Fruit fly (Drosophila melanogaster) whole organism, embryonic: ENCODE data around the gene mRpS31.

ENCODE experiments used
- Adf1 ChIP-seq: fragments of 200-800 bp; sonication (Bioruptor generic); IDR thresholded peaks from 2 replicates; pipeline ENCODE4 v1.3.6; 2022; ENCODE audit warnings: missing biosample characterization, missing genetic modification characterization
- Atf3 ChIP-seq: fragments of 200-800 bp; sonication (Bioruptor generic); optimal IDR thresholded peaks from 3 replicates; lab custom pipeline; 2016; ENCODE audit warnings: missing biosample characterization, missing genetic modification characterization
- CG10274 ChIP-seq: fragments of 200-800 bp; sonication (Bioruptor generic); optimal IDR thresholded peaks from 3 replicates; lab custom pipeline; 2017; ENCODE audit warnings: missing biosample characterization, mild to moderate bottlenecking, missing genetic modification characterization
- CG11093 ChIP-seq: fragments of 200-800 bp; sonication (Bioruptor generic); IDR thresholded peaks from 3 replicates; pipeline ENCODE4 v1.3.6; 2022; ENCODE audit warnings: missing biosample characterization, missing genetic modification characterization
- CG11247 ChIP-seq: fragments of 200-800 bp; sonication (Bioruptor generic); IDR thresholded peaks from 2 replicates; pipeline ENCODE4 v1.3.6; 2022; ENCODE audit warnings: missing biosample characterization, missing genetic modification characterization
- CG11456 ChIP-seq: fragments of 200-800 bp; sonication (Bioruptor generic); IDR thresholded peaks from 3 replicates; pipeline ENCODE4 v1.3.6; 2022; ENCODE audit warnings: missing biosample characterization, missing genetic modification characterization
- CG14441 ChIP-seq: fragments of 200-800 bp; sonication (Bioruptor generic); IDR thresholded peaks from 2 replicates; pipeline ENCODE4 v1.3.6; 2022; ENCODE audit warnings: missing biosample characterization, missing genetic modification characterization
- CG15269 ChIP-seq: fragments of 200-800 bp; sonication (Bioruptor generic); optimal IDR thresholded peaks from 2 replicates; lab custom pipeline; 2018; ENCODE audit warnings: missing biosample characterization, mild to moderate bottlenecking, missing genetic modification characterization, moderate library complexity
- CG2120 ChIP-seq: fragments of 200-800 bp; sonication (Bioruptor generic); optimal IDR thresholded peaks from 3 replicates; lab custom pipeline; 2016; ENCODE audit warnings: missing biosample characterization, missing genetic modification characterization
- CG2678 ChIP-seq: fragments of 200-800 bp; sonication (Bioruptor generic); optimal IDR thresholded peaks from 3 replicates; lab custom pipeline; 2019; ENCODE audit warnings: missing biosample characterization, mild to moderate bottlenecking, missing genetic modification characterization, moderate library complexity
- CG2889 ChIP-seq: fragments of 200-800 bp; sonication (Bioruptor generic); IDR thresholded peaks from 3 replicates; pipeline ENCODE4 v1.3.6; 2022; ENCODE audit warnings: missing biosample characterization, missing genetic modification characterization
- CG33213 ChIP-seq: fragments of 200-800 bp; sonication (Bioruptor generic); optimal IDR thresholded peaks from 3 replicates; lab custom pipeline; 2016; ENCODE audit warnings: missing biosample characterization, missing genetic modification characterization
- CG6813 ChIP-seq: fragments of 200-800 bp; sonication (Bioruptor generic); optimal IDR thresholded peaks from 2 replicates; lab custom pipeline; 2017; ENCODE audit warnings: missing biosample characterization, missing genetic modification characterization, mild to moderate bottlenecking, moderate library complexity, missing genetic modification reagents
- CG6854 ChIP-seq: fragments of 200-800 bp; sonication (Bioruptor generic); optimal IDR thresholded peaks from 3 replicates; lab custom pipeline; 2017; ENCODE audit warnings: missing biosample characterization, mild to moderate bottlenecking, missing genetic modification characterization
- CG7357 ChIP-seq: fragments of 200-800 bp; sonication (Bioruptor generic); IDR thresholded peaks from 3 replicates; pipeline ENCODE4 v1.3.6; 2022; ENCODE audit warnings: missing biosample characterization, missing genetic modification characterization
- CG8089 ChIP-seq: fragments of 200-800 bp; sonication (Bioruptor generic); optimal IDR thresholded peaks from 3 replicates; lab custom pipeline; 2016; ENCODE audit warnings: missing biosample characterization, missing genetic modification characterization
- CG8281 ChIP-seq: fragments of 200-800 bp; sonication (Bioruptor generic); optimal IDR thresholded peaks from 2 replicates; lab custom pipeline; 2018; ENCODE audit warnings: missing biosample characterization, mild to moderate bottlenecking, missing genetic modification characterization, moderate library complexity
- Chrac-16 ChIP-seq: fragments of 200-800 bp; sonication (Bioruptor generic); optimal IDR thresholded peaks from 3 replicates; lab custom pipeline; 2016; ENCODE audit warnings: missing biosample characterization, missing genetic modification characterization
- Drgx ChIP-seq: fragments of 200-800 bp; sonication (Bioruptor generic); IDR thresholded peaks from 2 replicates; pipeline ENCODE4 v1.3.6; 2022; ENCODE audit warnings: missing biosample characterization, missing genetic modification characterization
- Gug ChIP-seq: fragments of 200-800 bp; sonication (Bioruptor generic); IDR thresholded peaks from 4 replicates; pipeline ENCODE4 v1.3.6; 2022; ENCODE audit warnings: missing biosample characterization, missing genetic modification characterization
- HLH4C ChIP-seq: fragments of 200-800 bp; sonication (Bioruptor generic); IDR thresholded peaks from 3 replicates; pipeline ENCODE4 v1.3.6; 2022; ENCODE audit warnings: missing biosample characterization, missing genetic modification characterization; ENCODE audit not compliant: partially characterized antibody
- Hand ChIP-seq: fragments of 200-800 bp; sonication (Bioruptor generic); optimal IDR thresholded peaks from 2 replicates; lab custom pipeline; 2017; ENCODE audit warnings: mild to moderate bottlenecking, missing biosample characterization, missing genetic modification reagents, missing genetic modification characterization
- Hr3 ChIP-seq: fragments of 200-800 bp; sonication (Bioruptor generic); optimal IDR thresholded peaks from 3 replicates; lab custom pipeline; 2016; ENCODE audit warnings: missing biosample characterization, missing genetic modification characterization
- NfI ChIP-seq: fragments of 200-800 bp; sonication (Bioruptor generic); optimal IDR thresholded peaks from 3 replicates; lab custom pipeline; 2018; ENCODE audit warnings: missing biosample characterization, mild to moderate bottlenecking, missing genetic modification characterization, moderate library complexity
- Oli ChIP-seq: fragments of 200-800 bp; sonication (Bioruptor generic); optimal IDR thresholded peaks from 2 replicates; lab custom pipeline; 2018; ENCODE audit warnings: missing biosample characterization, mild to moderate bottlenecking, missing genetic modification characterization, moderate library complexity
- Optix ChIP-seq: fragments of 200-800 bp; sonication (Bioruptor generic); IDR thresholded peaks from 3 replicates; pipeline ENCODE4 v1.3.6; 2022; ENCODE audit warnings: missing biosample characterization, missing genetic modification characterization
- Rx ChIP-seq: fragments of 200-800 bp; sonication (Bioruptor generic); IDR thresholded peaks from 2 replicates; pipeline ENCODE4 v1.3.6; 2022; ENCODE audit warnings: missing biosample characterization, missing genetic modification characterization
- Side ChIP-seq: fragments of 200-800 bp; sonication (Bioruptor generic); optimal IDR thresholded peaks from 2 replicates; lab custom pipeline; 2016; ENCODE audit warnings: missing biosample characterization, missing genetic modification characterization
- Six4 ChIP-seq: fragments of 200-800 bp; sonication (Bioruptor generic); optimal IDR thresholded peaks from 2 replicates; lab custom pipeline; 2016; ENCODE audit warnings: missing biosample characterization, missing genetic modification characterization
- Sry-β ChIP-seq: fragments of 200-800 bp; sonication (Bioruptor generic); optimal IDR thresholded peaks from 2 replicates; lab custom pipeline; 2018; ENCODE audit warnings: missing biosample characterization, mild to moderate bottlenecking, missing genetic modification characterization, moderate library complexity
- Xbp1 ChIP-seq: fragments of 200-800 bp; sonication (Bioruptor generic); optimal IDR thresholded peaks from 3 replicates; lab custom pipeline; 2016; ENCODE audit warnings: missing biosample characterization, mild to moderate bottlenecking, missing genetic modification characterization
- croc ChIP-seq: fragments of 200-800 bp; sonication (Bioruptor generic); conservative IDR thresholded peaks from 3 replicates; pipeline ENCODE4 v1.3.6; 2022; ENCODE audit warnings: missing biosample characterization, missing genetic modification characterization
- da ChIP-seq: fragments of 200-800 bp; sonication (Bioruptor generic); optimal IDR thresholded peaks from 2 replicates; lab custom pipeline; 2016; ENCODE audit warnings: missing biosample characterization, missing genetic modification characterization
- dimm ChIP-seq: fragments of 200-800 bp; sonication (Bioruptor generic); IDR thresholded peaks from 2 replicates; pipeline ENCODE4 v1.3.6; 2022; ENCODE audit warnings: missing biosample characterization, missing genetic modification characterization
- emc ChIP-seq: fragments of 200-800 bp; sonication (Bioruptor generic); optimal IDR thresholded peaks from 2 replicates; lab custom pipeline; 2016; ENCODE audit warnings: missing biosample characterization, missing genetic modification characterization
- esg ChIP-seq: fragments of 200-800 bp; sonication (Bioruptor generic); conservative IDR thresholded peaks from 2 replicates; pipeline ENCODE4 v1.3.6; 2022; ENCODE audit warnings: missing biosample characterization, missing genetic modification characterization
- eyg ChIP-seq: fragments of 200-800 bp; sonication (Bioruptor generic); optimal IDR thresholded peaks from 3 replicates; lab custom pipeline; 2016; ENCODE audit warnings: missing biosample characterization, missing genetic modification characterization
- fu2 ChIP-seq: fragments of 200-800 bp; sonication (Bioruptor generic); optimal IDR thresholded peaks from 2 replicates; lab custom pipeline; 2016; ENCODE audit warnings: missing biosample characterization, missing genetic modification characterization
- grn ChIP-seq: fragments of 200-800 bp; sonication (Bioruptor generic); optimal IDR thresholded peaks from 3 replicates; lab custom pipeline; 2017; ENCODE audit warnings: missing biosample characterization, missing genetic modification characterization
- ham ChIP-seq: fragments of 200-800 bp; sonication (Bioruptor generic); IDR thresholded peaks from 2 replicates; pipeline ENCODE4 v1.3.6; 2022; ENCODE audit warnings: missing biosample characterization, missing genetic modification characterization
- ind ChIP-seq: fragments of 200-800 bp; sonication (Bioruptor generic); optimal IDR thresholded peaks from 3 replicates; lab custom pipeline; 2016; ENCODE audit warnings: missing biosample characterization, missing genetic modification characterization
- lab ChIP-seq: fragments of 200-800 bp; sonication (Bioruptor generic); optimal IDR thresholded peaks from 3 replicates; lab custom pipeline; 2017; ENCODE audit warnings: missing biosample characterization, missing genetic modification characterization, mild to moderate bottlenecking, moderate library complexity, missing genetic modification reagents
- phol ChIP-seq: fragments of 200-800 bp; sonication (Bioruptor generic); optimal IDR thresholded peaks from 3 replicates; lab custom pipeline; 2018; ENCODE audit warnings: missing biosample characterization, mild to moderate bottlenecking, missing genetic modification characterization, moderate library complexity
- prd ChIP-seq, 3 experiments: fragments of >200 bp in 2 of 3; fragments of 200-800 bp in 1 of 3; sonication (Bioruptor generic) in 1 of 3; optimal IDR thresholded peaks in 2 of 3; IDR thresholded peaks in 1 of 3; 2 replicates in 2 of 3; 3 replicates in 1 of 3; pipeline versions ENCODE4 v1.3.6 to Lab custom; 2017 to 2022; ENCODE audit warnings: missing biosample characterization in 1 of 3, missing genetic modification characterization in 1 of 3
- pros ChIP-seq: fragments of 200-800 bp; sonication (Bioruptor generic); optimal IDR thresholded peaks from 3 replicates; lab custom pipeline; 2019; ENCODE audit warnings: missing biosample characterization, mild to moderate bottlenecking, missing genetic modification characterization, moderate library complexity
- tgo ChIP-seq: fragments of 200-800 bp; sonication (Bioruptor generic); IDR thresholded peaks from 3 replicates; pipeline ENCODE4 v1.3.6; 2022; ENCODE audit warnings: missing biosample characterization, missing genetic modification characterization
- tio ChIP-seq: fragments of 200-800 bp; sonication (Bioruptor generic); optimal IDR thresholded peaks from 2 replicates; lab custom pipeline; 2017; ENCODE audit warnings: missing biosample characterization, missing genetic modification characterization, inconsistent platforms
- trh ChIP-seq: fragments of 200-800 bp; sonication (Bioruptor generic); optimal IDR thresholded peaks from 2 replicates; lab custom pipeline; 2016; ENCODE audit warnings: missing biosample characterization, missing genetic modification characterization
- twi ChIP-seq: fragments of 200-800 bp; optimal IDR thresholded peaks from 2 replicates; lab custom pipeline; 2019; ENCODE audit warnings: missing biosample characterization, mild to moderate bottlenecking, missing genetic modification characterization, moderate library complexity

Gene mRpS31

dm6 chr3L:16004401-16005237 is at the start of gene mRpS31, which contains the start of gene hzg (continued):
- TF ChIP-seq ham (GFP tag; lab: Robert Waterston, UW) (no peak), da (GFP tag; lab: Kevin White, UChicago) (no peak), eyg (GFP tag; lab: Kevin White, UChicago) (peak; percentile 24), lab (GFP tag; lab: Kevin White, UChicago) (peak; percentile 31), Sry-β (peak; percentile 91), CG11456 (GFP tag; lab: Robert Waterston, UW) (no peak), CG6813 (GFP tag; lab: Kevin White, UChicago) (no peak), Chrac-16 (GFP tag; lab: Kevin White, UChicago) (peak; percentile 60), Optix (no peak), CG2678 (tag; lab: Kevin White, UChicago) (peak; percentile 68), twi (peak; percentile 28), CG10274 (GFP tag; lab: Kevin White, UChicago) (no peak), Side (GFP tag; lab: Kevin White, UChicago) (peak; percentile 39), Hr3 (peak; percentile 57), CG2889 (GFP tag; lab: Robert Waterston, UW) (no peak), CG8089 (GFP tag; lab: Kevin White, UChicago) (no peak), phol (tag; lab: Kevin White, UChicago) (peak; percentile 73), CG11247 (GFP tag; lab: Robert Waterston, UW) (no peak), tio (GFP tag; lab: Kevin White, UChicago) (no peak), CG15269 (tag; lab: Kevin White, UChicago) (peak; percentile 46), CG33213 (peak; percentile 54), Hand (GFP tag; lab: Kevin White, UChicago) (no peak), CG2120 (GFP tag; lab: Kevin White, UChicago) (peak; percentile 80), dimm (GFP tag; lab: Robert Waterston, UW) (no peak), CG14441 (GFP tag; lab: Robert Waterston, UW) (no peak), emc (GFP tag; lab: Kevin White, UChicago) (peak; percentile 23), CG8281 (tag; lab: Kevin White, UChicago) (no peak), Six4 (peak; percentile 52), pros (GFP tag; lab: Kevin White, UChicago) (no peak), esg (GFP tag; lab: Robert Waterston, UW) (peak; percentile 18; the same call in 1 of the 2 replicates), trh (GFP tag; lab: Kevin White, UChicago) (no peak), CG11093 (GFP tag; lab: Robert Waterston, UW) (no peak), Drgx (GFP tag; lab: Robert Waterston, UW) (peak; percentile 73), CG6854 (GFP tag; lab: Kevin White, UChicago) (no peak), NfI (GFP tag; lab: Kevin White, UChicago) (peak; percentile 44), Atf3 (peak; percentile 52), Rx (GFP tag; lab: Robert Waterston, UW) (no peak), tgo (GFP tag; lab: Robert Waterston, UW) (peak; percentile 50; the same call in 2 of the 3 replicates), Oli (tag; lab: Kevin White, UChicago) (peak; percentile 1), CG7357 (GFP tag; lab: Robert Waterston, UW) (no peak), Gug (peak; percentile 19; the same call in 1 of the 4 replicates), prd (optimal IDR thresholded peaks at IDR 0.05; lab: Kevin White, UChicago) (no peak), prd (GFP tag; IDR thresholded peaks at IDR 0.05; lab: Robert Waterston, UW) (peak; percentile 43; the same call in 2 of the 3 replicates), Xbp1 (GFP tag; lab: Kevin White, UChicago) (peak; percentile 54), grn (GFP tag; lab: Kevin White, UChicago) (peak; percentile 10), fu2 (GFP tag; lab: Kevin White, UChicago) (peak; percentile 32), HLH4C (GFP tag; lab: Robert Waterston, UW) (no peak), croc (GFP tag; lab: Robert Waterston, UW) (no peak), Adf1 (GFP tag; lab: Robert Waterston, UW) (no peak), ind (GFP tag; lab: Kevin White, UChicago) (peak; percentile 64)
